Worm (Caenorhabditis elegans): ENCODE results near the gene Y70G10A.3.

Gene Y70G10A.3

ce11 chrIII:10216585-10217278 is 22.2 kb upstream of the Y70G10A.3 start, which contains the start of gene cts-1 (continued):
- TF ChIP-seq egl-27 (tag; optimal IDR thresholded peaks at IDR 0.05): peak in 1 of 2 experiments; percentile 24
- TF ChIP-seq ets-5 (GFP tag; IDR thresholded peaks at IDR 0.05): no peak
- TF ChIP-seq nhr-237 (tag; optimal IDR thresholded peaks at IDR 0.05): peak; percentile 12
- TF ChIP-seq egl-13 (tag; optimal IDR thresholded peaks at IDR 0.05): no peak
- peak; percentile 64 for TF ChIP-seq ztf-4 (tag; optimal IDR thresholded peaks at IDR 0.05)
- TF ChIP-seq ceh-82 (tag; optimal IDR thresholded peaks at IDR 0.05): peak in 2 of 3 experiments; percentile 35 to 83
- peak; percentile 84 for TF ChIP-seq C34B4.2 (tag; optimal IDR thresholded peaks at IDR 0.05)
- peak; percentile 74 for TF ChIP-seq tbx-2 (tag; optimal IDR thresholded peaks at IDR 0.05)
- peak; percentile 67 for TF ChIP-seq lin-15B (tag; optimal IDR thresholded peaks at IDR 0.05)
- TF ChIP-seq swsn-7 (tag; optimal IDR thresholded peaks at IDR 0.05): peak; percentile 73
- TF ChIP-seq pqm-1 (tag; optimal IDR thresholded peaks at IDR 0.05): no peak
- TF ChIP-seq hlh-17 (GFP tag; optimal IDR thresholded peaks at IDR 0.05; ENCODE audit: borderline replicate concordance): no peak
- TF ChIP-seq nhr-11 (tag; optimal IDR thresholded peaks at IDR 0.05): peak; percentile 10
- peak; percentile 28 to 94 for TF ChIP-seq mdl-1 (tag; optimal IDR thresholded peaks at IDR 0.05)
- peak; percentile 14 for TF ChIP-seq zip-4 (GFP tag; optimal IDR thresholded peaks at IDR 0.05)
- peak; percentile 82 for TF ChIP-seq elt-2 (tag; optimal IDR thresholded peaks at IDR 0.05)
- TF ChIP-seq unc-62 (GFP tag; optimal IDR thresholded peaks at IDR 0.05): no peak
- peak; percentile 66 for TF ChIP-seq lir-3 (tag; optimal IDR thresholded peaks at IDR 0.05; ENCODE audit: poor library complexity)
- no peak for TF ChIP-seq lin-39 (tag; optimal IDR thresholded peaks at IDR 0.05)
- TF ChIP-seq nhr-85 (tag): peak; percentile 94
- peak; percentile 74 for TF ChIP-seq xbp-1 (tag; optimal IDR thresholded peaks at IDR 0.05)
- peak; percentile 75 for TF ChIP-seq skn-1 (tag; optimal IDR thresholded peaks at IDR 0.05)
- no peak for TF ChIP-seq ceh-90 (tag; optimal IDR thresholded peaks at IDR 0.05)
- TF ChIP-seq pag-3 (tag; optimal IDR thresholded peaks at IDR 0.05; ENCODE audit: borderline replicate concordance, insufficient read depth): peak; percentile 47
- TF ChIP-seq mef-2 (tag; optimal IDR thresholded peaks at IDR 0.05): peak; percentile 34
- TF ChIP-seq dpl-1 (GFP tag; optimal IDR thresholded peaks at IDR 0.05): peak; percentile 41 to 60 (median 53)
- peak; percentile 77 for TF ChIP-seq hpl-2 (GFP tag; optimal IDR thresholded peaks at IDR 0.05)
- peak; percentile 89 for TF ChIP-seq snu-23 (GFP tag; optimal IDR thresholded peaks at IDR 0.05)
- TF ChIP-seq nhr-71 (tag; optimal IDR thresholded peaks at IDR 0.05): peak; percentile 92
- TF ChIP-seq nhr-76 (tag; optimal IDR thresholded peaks at IDR 0.05): peak; percentile 30
- peak; percentile 43 for TF ChIP-seq F16B12.6 (tag; optimal IDR thresholded peaks at IDR 0.05)
- peak; percentile 92 for TF ChIP-seq nhr-20 (tag; optimal IDR thresholded peaks at IDR 0.05)
- peak; percentile 12 for TF ChIP-seq aly-2 (tag; optimal IDR thresholded peaks at IDR 0.05)
- TF ChIP-seq efl-1 (optimal IDR thresholded peaks at IDR 0.05): peak; percentile 72 to 73
- peak; percentile 50 to 93 for TF ChIP-seq efl-1 (GFP tag; optimal IDR thresholded peaks at IDR 0.05 in 1 of 2)

- TF ChIP-seq efl-1 (optimal IDR thresholded peaks at IDR 0.05) (peak; percentile 82 to 90), efl-1 (GFP tag; optimal IDR thresholded peaks at IDR 0.05 in 1 of 2) (peak; percentile 90 to 98), efl-3 (GFP tag; optimal IDR thresholded peaks at IDR 0.05) (no peak), lsy-2 (tag; optimal IDR thresholded peaks at IDR 0.05) (peak; percentile 99), elt-2 (tag; optimal IDR thresholded peaks at IDR 0.05) (peak; percentile 31), nhr-85 (tag) (peak; percentile 89), alr-1 (tag; optimal IDR thresholded peaks at IDR 0.05; ENCODE audit: borderline replicate concordance) (no peak), ceh-63 (GFP tag; optimal IDR thresholded peaks at IDR 0.05) (no peak), nhr-71 (tag; optimal IDR thresholded peaks at IDR 0.05) (peak; percentile 88), ama-1 (optimal IDR thresholded peaks at IDR 0.05) (peak; percentile 58), fkh-4 (tag; optimal IDR thresholded peaks at IDR 0.05; ENCODE audit: borderline replicate concordance) (no peak), tbx-2 (tag; optimal IDR thresholded peaks at IDR 0.05) (peak; percentile 82), swsn-7 (tag; optimal IDR thresholded peaks at IDR 0.05) (peak; percentile 85), xbp-1 (tag; optimal IDR thresholded peaks at IDR 0.05) (peak; percentile 84), pax-3 (tag; optimal IDR thresholded peaks at IDR 0.05) (peak; percentile 16), nhr-19 (GFP tag; conservative IDR thresholded peaks at IDR 0.05) (no peak), egl-27 (tag; optimal IDR thresholded peaks at IDR 0.05) (no peak), C16A3.4 (tag; optimal IDR thresholded peaks at IDR 0.05) (peak; percentile 81), nhr-47 (tag; optimal IDR thresholded peaks at IDR 0.05) (peak; percentile 88), F16B12.6 (tag; optimal IDR thresholded peaks at IDR 0.05) (peak; percentile 53), skn-1 (tag; optimal IDR thresholded peaks at IDR 0.05) (peak; percentile 92), nhr-20 (tag; optimal IDR thresholded peaks at IDR 0.05) (peak; percentile 82), grh-1 (GFP tag; IDR thresholded peaks at IDR 0.05) (no peak), ztf-4 (tag; optimal IDR thresholded peaks at IDR 0.05) (peak; percentile 40), C34B4.2 (tag; optimal IDR thresholded peaks at IDR 0.05) (no peak), ceh-8 (GFP tag; optimal IDR thresholded peaks at IDR 0.05) (peak; percentile 81), C04F5.9 (tag; optimal IDR thresholded peaks at IDR 0.05) (no peak), ceh-82 (tag; optimal IDR thresholded peaks at IDR 0.05) (peak; percentile 59 to 85 (median 68))
Measured at ce11 chrIII:10218587-10218986, 20.3 kb upstream of the Y70G10A.3 start, which contains the start of the genes rde-4 and cox-14. Gene rde-4, minus strand, starts transcription at chrIII:10218646. Gene cox-14, plus strand, starts transcription at chrIII:10218942.
